Worm (Caenorhabditis elegans): ENCODE measurements around the gene T01H3.5.

- no peak for TF ChIP-seq unc-39 (tag; optimal IDR thresholded peaks at IDR 0.05)
- TF ChIP-seq ces-1 (GFP tag; optimal IDR thresholded peaks at IDR 0.05): no peak
- no peak for TF ChIP-seq unc-62 (GFP tag; optimal IDR thresholded peaks at IDR 0.05)
- no peak for TF ChIP-seq snpc-4 (tag; optimal IDR thresholded peaks at IDR 0.05)
- no peak for TF ChIP-seq pha-4 (tag; optimal IDR thresholded peaks at IDR 0.05)
- no peak for TF ChIP-seq ceh-43 (GFP tag; optimal IDR thresholded peaks at IDR 0.05)
Measured at ce11 chrII:7839703-7840102, 39.7 kb upstream of the T01H3.5 start.

All from whole organism, mixed stage, embryonic.